Fruit fly (Drosophila melanogaster) whole organism, prepupa: ENCODE data around the gene shams.
A peak's percentile ranks its signal among the peaks of the same experiment; 100 is the strongest.

Experiments
- Sox102F ChIP-seq: fragments of 200-800 bp; sonication (Bioruptor generic); optimal IDR thresholded peaks from 2 replicates; lab custom pipeline; 2016; ENCODE audit warnings: missing biosample characterization, mild to moderate bottlenecking, missing genetic modification characterization
- fkh ChIP-seq: fragments of 200-800 bp; sonication (Bioruptor generic); optimal IDR thresholded peaks from 3 replicates; lab custom pipeline; 2017; ENCODE audit warnings: missing biosample characterization, mild to moderate bottlenecking, missing genetic modification characterization, moderate library complexity

DNA sequence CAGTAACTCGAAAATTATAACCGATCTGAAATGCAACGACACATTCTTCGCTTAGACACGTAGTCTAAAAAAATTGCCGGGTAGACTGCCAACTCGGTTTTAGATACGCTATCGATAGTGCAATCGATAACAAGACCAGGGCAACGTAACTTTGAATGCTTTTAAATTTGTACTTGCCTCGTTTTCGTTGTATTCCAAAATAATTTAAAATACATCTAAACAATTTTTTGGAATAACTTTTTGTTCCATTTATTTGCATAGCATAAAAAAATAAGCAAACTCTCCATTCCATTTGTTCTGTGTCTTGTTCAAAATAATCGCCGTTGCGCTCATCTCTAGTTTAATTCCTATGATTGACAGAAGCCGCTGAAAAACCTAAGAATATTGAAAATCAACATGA lies 4.8 kb downstream of the shams start, which contains the start of the genes Stt3B and CG11839:
- TF ChIP-seq fkh (GFP tag; lab: Kevin White, UChicago), result peak; percentile 64
- TF ChIP-seq Sox102F (GFP tag; lab: Kevin White, UChicago), result no peak
